Fruit fly (Drosophila melanogaster): ENCODE results near the gene MED11.

Gene MED11

DNA sequence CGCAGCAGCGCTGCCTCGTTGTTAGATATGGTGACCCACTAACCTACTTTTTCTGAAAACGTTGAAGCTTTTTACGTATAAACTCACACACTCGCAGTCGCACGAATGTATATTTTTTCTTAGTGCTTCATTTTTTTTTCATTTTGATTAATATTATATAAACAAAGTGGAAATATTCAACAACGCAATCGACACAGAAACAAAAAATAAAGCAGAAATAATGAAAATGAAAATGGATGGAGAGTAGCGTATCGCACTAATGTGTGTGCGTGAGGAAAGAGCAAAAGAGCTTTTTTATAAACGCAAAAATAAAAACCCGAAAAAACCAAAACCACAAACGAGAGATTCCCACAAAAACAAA lies 40.4 kb downstream of the MED11 start (continued):
- TF ChIP-seq tgo (GFP tag; IDR thresholded peaks at IDR 0.05) = no peak; the same call in 2 of the 3 replicates
- peak; percentile 43; the same call in 2 of the 3 replicates for TF ChIP-seq B-H1 (GFP tag; IDR thresholded peaks at IDR 0.05)
- TF ChIP-seq ci (GFP tag; IDR thresholded peaks at IDR 0.05) = peak; percentile 73
- TF ChIP-seq E2f2 (GFP tag; IDR thresholded peaks at IDR 0.05) = peak; percentile 43
- TF ChIP-seq lab (GFP tag; optimal IDR thresholded peaks at IDR 0.05) = peak; percentile 63
- no peak for TF ChIP-seq MESR4 (GFP tag; optimal IDR thresholded peaks at IDR 0.05)
- TF ChIP-seq Ada2b (GFP tag; IDR thresholded peaks at IDR 0.05) = 0 out of 2 replicates have a peak, but pooled peaks have one; percentile 12
- no peak for TF ChIP-seq CG14441 (GFP tag; IDR thresholded peaks at IDR 0.05)
- TF ChIP-seq danr (GFP tag; IDR thresholded peaks at IDR 0.05) = 0 out of 2 replicates have a peak, but pooled peaks have one; percentile 26
- TF ChIP-seq CG8388 (GFP tag; optimal IDR thresholded peaks at IDR 0.05) = peak; percentile 41
- no peak for TF ChIP-seq fd64A (GFP tag; optimal IDR thresholded peaks at IDR 0.05)
- no peak for TF ChIP-seq CG8281 (tag; optimal IDR thresholded peaks at IDR 0.05)
- peak; percentile 9 to 67 for TF ChIP-seq Hr51 (GFP tag; optimal IDR thresholded peaks at IDR 0.05)
- peak; percentile 48; the same call in 1 of the 3 replicates for TF ChIP-seq H15 (GFP tag; IDR thresholded peaks at IDR 0.05)
- TF ChIP-seq CG3847 (GFP tag; IDR thresholded peaks at IDR 0.05) = no peak
- no peak for TF ChIP-seq Hand (GFP tag; optimal IDR thresholded peaks at IDR 0.05)
- TF ChIP-seq Pdp1 (GFP tag; optimal IDR thresholded peaks at IDR 0.05) = peak in 1 of 2 experiments; percentile 93
- TF ChIP-seq nau (GFP tag; optimal IDR thresholded peaks at IDR 0.05) = peak; percentile 12
- TF ChIP-seq ftz-f1 (GFP tag; optimal IDR thresholded peaks at IDR 0.05) = no peak
- TF ChIP-seq vvl (GFP tag; IDR thresholded peaks at IDR 0.05) = peak; percentile 48; the same call in 1 of the 2 replicates
- TF ChIP-seq CG18599 (GFP tag; optimal IDR thresholded peaks at IDR 0.05) = peak; percentile 55
- no peak for TF ChIP-seq CG10147 (GFP tag; optimal IDR thresholded peaks at IDR 0.05)
- TF ChIP-seq gsb (GFP tag; IDR thresholded peaks at IDR 0.05) = no peak
- peak; percentile 35 for TF ChIP-seq CG10366 (GFP tag; IDR thresholded peaks at IDR 0.05)
- TF ChIP-seq Nf-YC (tag; optimal IDR thresholded peaks at IDR 0.05) = peak; percentile 8
- TF ChIP-seq CG11504 (tag; optimal IDR thresholded peaks at IDR 0.05) = peak; percentile 54
- TF ChIP-seq Rfx (GFP tag; IDR thresholded peaks at IDR 0.05) = peak; percentile 42
- peak; percentile 27; the same call in 1 of the 3 replicates for TF ChIP-seq Aef1 (GFP tag; IDR thresholded peaks at IDR 0.05)
- TF ChIP-seq amos (GFP tag; IDR thresholded peaks at IDR 0.05; ENCODE audit: partially characterized antibody) = no peak
- TF ChIP-seq slbo (GFP tag; IDR thresholded peaks at IDR 0.05) = peak; percentile 68
- 0 out of 4 replicates have a peak, but pooled peaks have one; percentile 7 for TF ChIP-seq Gug (GFP tag; IDR thresholded peaks at IDR 0.05)
- no peak for TF ChIP-seq CG4707 (GFP tag; optimal IDR thresholded peaks at IDR 0.05)
- TF ChIP-seq phol (tag; optimal IDR thresholded peaks at IDR 0.05) = peak; percentile 8
- TF ChIP-seq CG13296 (GFP tag; optimal IDR thresholded peaks at IDR 0.05) = peak; percentile 17
- no peak for TF ChIP-seq CG3995 (GFP tag; optimal IDR thresholded peaks at IDR 0.05)
- TF ChIP-seq prd (optimal IDR thresholded peaks at IDR 0.05) = no peak
- peak; percentile 46; the same call in 1 of the 3 replicates for TF ChIP-seq prd (GFP tag; IDR thresholded peaks at IDR 0.05)
- TF ChIP-seq unc-4 (GFP tag; IDR thresholded peaks at IDR 0.05; ENCODE audit: partially characterized antibody) = no peak
- no peak for TF ChIP-seq CG33557 (GFP tag; optimal IDR thresholded peaks at IDR 0.05)
- no peak for TF ChIP-seq tx (GFP tag; optimal IDR thresholded peaks at IDR 0.05)

DNA sequence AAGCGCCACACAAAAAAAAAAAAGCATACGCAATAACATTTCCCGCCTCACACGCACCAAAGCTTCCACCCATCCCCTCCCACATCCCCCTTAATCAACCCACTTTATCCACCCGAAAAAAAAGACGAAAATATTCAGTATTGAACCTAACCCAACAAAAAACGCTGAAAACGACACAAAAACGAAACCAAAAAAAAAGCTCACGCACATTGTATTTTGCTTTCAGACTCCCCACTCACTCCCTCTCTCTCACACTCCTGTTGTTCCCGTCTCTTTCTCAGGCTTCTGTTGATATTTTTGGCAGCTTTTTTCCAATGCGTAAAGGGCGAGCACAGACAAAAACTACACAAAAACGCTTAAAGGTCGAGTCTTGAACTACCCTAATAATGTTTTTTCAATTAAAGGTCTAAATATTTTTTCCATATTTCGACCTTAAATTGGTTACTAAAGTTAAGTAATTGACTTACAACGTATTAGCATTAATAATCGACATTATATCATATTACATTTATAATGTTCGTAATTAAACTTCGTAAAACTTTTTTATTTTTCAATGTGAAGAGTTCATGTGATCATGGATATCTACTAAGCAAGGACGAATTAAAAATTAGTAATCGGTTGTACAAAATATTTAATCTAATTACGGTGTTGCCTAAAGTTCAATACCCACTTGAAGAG lies 40.9 kb downstream of the MED11 start:
- peak; percentile 76 for TF ChIP-seq rib (GFP tag; IDR thresholded peaks at IDR 0.05)
- 0 out of 2 replicates have a peak, but pooled peaks have one; percentile 22 for TF ChIP-seq CG42726 (GFP tag; IDR thresholded peaks at IDR 0.05; ENCODE audit: partially characterized antibody)
- peak; percentile 17 for TF ChIP-seq CG12071 (GFP tag; optimal IDR thresholded peaks at IDR 0.05)
- peak in 1 of 2 experiments; percentile 19 for TF ChIP-seq eve (GFP tag; optimal IDR thresholded peaks at IDR 0.05)
- TF ChIP-seq gsb-n (tag; optimal IDR thresholded peaks at IDR 0.05) = no peak
- peak; percentile 67 for TF ChIP-seq CG18599 (GFP tag; optimal IDR thresholded peaks at IDR 0.05)
- TF ChIP-seq Doc3 (GFP tag; IDR thresholded peaks at IDR 0.05; ENCODE audit: partially characterized antibody) = no peak
- peak in 1 of 2 experiments; percentile 66 for TF ChIP-seq Eip74EF (GFP tag; optimal IDR thresholded peaks at IDR 0.05)
- peak; percentile 70 for TF ChIP-seq CG2120 (GFP tag; optimal IDR thresholded peaks at IDR 0.05)
- TF ChIP-seq Chrac-16 (GFP tag; optimal IDR thresholded peaks at IDR 0.05) = peak; percentile 26
- peak; percentile 26 for TF ChIP-seq bab2 (GFP tag; optimal IDR thresholded peaks at IDR 0.05)
- peak; percentile 59 for TF ChIP-seq ind (GFP tag; optimal IDR thresholded peaks at IDR 0.05)
